Worm (Caenorhabditis elegans) whole organism, young adult: ENCODE results near the gene lin-15A.
A peak's percentile ranks its signal among the peaks of the same experiment; 100 is the strongest.

ENCODE experiments used
- B0261.1 ChIP-seq: sonication (generic microtip); optimal IDR thresholded peaks from 2 replicates; lab custom pipeline; 2016; ENCODE audit warnings: mild to moderate bottlenecking, missing genetic modification characterization, moderate library complexity, missing compliant biosample characterization
- D2030.7 ChIP-seq: fragments of 200-800 bp; sonication (Bioruptor generic); IDR thresholded peaks from 2 replicates; pipeline ENCODE4 v1.3.6; 2022; ENCODE audit warnings: missing genetic modification reagents, missing genetic modification characterization, missing compliant biosample characterization
- F10E7.11 ChIP-seq: sonication (generic microtip); optimal IDR thresholded peaks from 2 replicates; lab custom pipeline; 2017; ENCODE audit warnings: mild to moderate bottlenecking, missing genetic modification characterization, moderate library complexity, missing compliant biosample characterization
- F37B4.10 ChIP-seq: fragments of 200-800 bp; sonication (Bioruptor generic); IDR thresholded peaks from 2 replicates; pipeline ENCODE4 v1.3.6; 2022; ENCODE audit warnings: missing genetic modification characterization, missing compliant biosample characterization
- F39B2.1 ChIP-seq: fragments of 200-800 bp; sonication (Bioruptor generic); IDR thresholded peaks from 2 replicates; pipeline ENCODE4 v1.3.6; 2022; ENCODE audit warnings: missing genetic modification reagents, missing genetic modification characterization, missing compliant biosample characterization
- F52B5.7 ChIP-seq: sonication (generic microtip); optimal IDR thresholded peaks from 2 replicates; lab custom pipeline; 2016; ENCODE audit warnings: mild to moderate bottlenecking, missing genetic modification characterization, missing compliant biosample characterization
- K11D2.4 ChIP-seq: fragments of 200-800 bp; sonication (Bioruptor generic); IDR thresholded peaks from 2 replicates; pipeline ENCODE4 v1.3.6; 2022; ENCODE audit warnings: missing genetic modification reagents, missing genetic modification characterization, missing compliant biosample characterization
- aptf-2 ChIP-seq: fragments of 200-800 bp; sonication (Bioruptor generic); conservative IDR thresholded peaks from 2 replicates; pipeline ENCODE4 v1.3.6; 2022; ENCODE audit warnings: missing genetic modification reagents, missing genetic modification characterization, missing compliant biosample characterization
- attf-3 ChIP-seq: fragments of 200-800 bp; sonication (Bioruptor generic); conservative IDR thresholded peaks from 2 replicates; pipeline ENCODE4 v1.3.6; 2022; ENCODE audit warnings: missing genetic modification reagents, missing genetic modification characterization, missing compliant biosample characterization
- attf-5 ChIP-seq: fragments of 200-800 bp; sonication (Bioruptor generic); optimal IDR thresholded peaks from 2 replicates; lab custom pipeline; 2018; ENCODE audit warnings: mild to moderate bottlenecking, missing genetic modification characterization, missing compliant biosample characterization
- egl-44 ChIP-seq: fragments of 200-800 bp; sonication (Bioruptor generic); IDR thresholded peaks from 2 replicates; pipeline ENCODE4 v1.3.6; 2022; ENCODE audit warnings: missing genetic modification reagents, missing genetic modification characterization, missing compliant biosample characterization
- egrh-3 ChIP-seq: fragments of 200-800 bp; sonication (Bioruptor generic); IDR thresholded peaks from 2 replicates; pipeline ENCODE4 v1.3.6; 2022; ENCODE audit warnings: missing genetic modification reagents, missing genetic modification characterization, missing compliant biosample characterization
- fkh-3 ChIP-seq: sonication (generic microtip); optimal IDR thresholded peaks from 2 replicates; lab custom pipeline; 2016; ENCODE audit warnings: mild to moderate bottlenecking, missing genetic modification characterization, missing compliant biosample characterization
- hlh-12 ChIP-seq: sonication (generic microtip); optimal IDR thresholded peaks from 2 replicates; lab custom pipeline; 2016; ENCODE audit warnings: missing genetic modification characterization, missing compliant biosample characterization
- hmg-1.2 ChIP-seq: fragments of 200-800 bp; sonication (Bioruptor generic); IDR thresholded peaks from 2 replicates; pipeline ENCODE4 v1.3.6; 2022; ENCODE audit warnings: missing genetic modification reagents, missing genetic modification characterization, missing compliant biosample characterization
- let-526 ChIP-seq: fragments of 200-800 bp; sonication (Bioruptor generic); IDR thresholded peaks from 2 replicates; pipeline ENCODE4 v1.3.6; 2022; ENCODE audit warnings: missing genetic modification reagents, missing genetic modification characterization, missing compliant biosample characterization
- lin-54 ChIP-seq: fragments of 200-800 bp; sonication (Bioruptor generic); optimal IDR thresholded peaks from 2 replicates; lab custom pipeline; 2018; ENCODE audit warnings: mild to moderate bottlenecking, missing genetic modification characterization, missing compliant biosample characterization
- lsl-1 ChIP-seq: fragments of 200-800 bp; sonication (Bioruptor generic); optimal IDR thresholded peaks from 2 replicates; lab custom pipeline; 2018; ENCODE audit warnings: mild to moderate bottlenecking, missing genetic modification characterization, moderate library complexity, missing compliant biosample characterization
- madf-3 ChIP-seq: fragments of 200-800 bp; sonication (Bioruptor generic); IDR thresholded peaks from 2 replicates; pipeline ENCODE4 v1.3.6; 2022; ENCODE audit warnings: missing genetic modification reagents, missing genetic modification characterization, missing compliant biosample characterization
- nhr-80 ChIP-seq: sonication (generic microtip); optimal IDR thresholded peaks from 2 replicates; lab custom pipeline; 2016; ENCODE audit warnings: missing genetic modification characterization, missing compliant biosample characterization
- repo-1 ChIP-seq: sonication (generic microtip); optimal IDR thresholded peaks from 2 replicates; lab custom pipeline; 2017; ENCODE audit warnings: mild to moderate bottlenecking, missing genetic modification characterization, missing compliant biosample characterization
- rpc-1 ChIP-seq, 2 experiments: fragments of 150-350 bp in 1 of 2; sonication (generic microtip) in 1 of 2; optimal IDR thresholded peaks; 2 replicates each; lab custom pipeline; 2014 to 2018; ENCODE audit warnings: missing biosample characterization in 1 of 2, missing genetic modification characterization in 1 of 2, missing genetic modification reagents in 1 of 2, missing genotype in 1 of 2
- snpc-4 ChIP-seq, 5 experiments: fragments of 150-350 bp in 1 of 5; sonication (generic microtip) in 4 of 5; optimal IDR thresholded peaks; 2 replicates each; lab custom pipeline; 2014 to 2018; ENCODE audit warnings: missing genetic modification characterization in 5 of 5, missing biosample characterization in 3 of 5, antibody characterized with exemption in 2 of 5, mild to moderate bottlenecking in 2 of 5, missing compliant biosample characterization in 2 of 5, missing genotype in 2 of 5, moderate library complexity in 2 of 5, missing genetic modification reagents in 1 of 5
- tbp1 ChIP-seq: fragments of 200-800 bp; sonication (Bioruptor generic); optimal IDR thresholded peaks from 2 replicates; lab custom pipeline; 2018; ENCODE audit warnings: mild to moderate bottlenecking, missing genetic modification characterization, missing compliant biosample characterization
- zfh-2 ChIP-seq: fragments of 200-800 bp; sonication (Bioruptor generic); conservative IDR thresholded peaks from 2 replicates; pipeline ENCODE4 v1.3.6; 2022; ENCODE audit warnings: missing genetic modification reagents, missing genetic modification characterization, missing compliant biosample characterization
- ztf-3 ChIP-seq: fragments of 200-800 bp; sonication (Bioruptor generic); optimal IDR thresholded peaks from 2 replicates; lab custom pipeline; 2018; ENCODE audit warnings: mild to moderate bottlenecking, missing genetic modification characterization, missing compliant biosample characterization
- ztf-6 ChIP-seq: fragments of 200-800 bp; sonication (Bioruptor generic); IDR thresholded peaks from 2 replicates; pipeline ENCODE4 v1.3.6; 2022; ENCODE audit warnings: missing genetic modification reagents, missing genetic modification characterization, missing compliant biosample characterization

The lin-15A gene

DNA sequence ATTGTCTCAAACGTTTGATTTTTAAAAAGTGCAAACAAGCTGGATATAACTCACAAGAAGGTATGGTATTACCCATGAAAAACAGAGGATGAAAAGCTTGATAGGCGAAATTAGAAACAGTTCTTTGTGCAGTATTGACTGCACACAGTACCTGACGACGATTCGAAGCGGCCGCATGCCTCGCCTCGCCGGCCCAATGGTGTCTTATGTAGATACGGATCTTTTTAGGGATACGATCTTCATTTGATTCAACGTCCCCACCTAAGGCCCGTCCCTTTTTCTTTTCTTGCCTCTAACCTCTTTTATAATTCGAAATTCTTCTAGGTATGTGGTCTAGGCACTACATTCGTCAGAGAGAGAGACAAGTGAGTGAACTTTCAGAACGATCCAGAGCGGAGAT lies 34.4 kb downstream of the lin-15A start, which contains the start of gene bus-17:
bus-17 (minus strand) TSS at position 208 of the 400 bp plus-strand sequence.
- TF ChIP-seq B0261.1 (tag; lab: Kevin White, UChicago) = no peak
- TF ChIP-seq F37B4.10 (GFP tag; lab: Robert Waterston, UW) = no peak
- no peak for TF ChIP-seq aptf-2 (GFP tag; lab: Robert Waterston, UW)
- no peak for TF ChIP-seq F39B2.1 (GFP tag; lab: Robert Waterston, UW)
- TF ChIP-seq lsl-1 (GFP tag; lab: Kevin White, UChicago) = no peak
- no peak for TF ChIP-seq madf-3 (GFP tag; lab: Robert Waterston, UW)
- TF ChIP-seq let-526 (GFP tag; lab: Robert Waterston, UW) = no peak
- TF ChIP-seq egl-44 (GFP tag; lab: Robert Waterston, UW) = no peak
- no peak for TF ChIP-seq lin-54
- TF ChIP-seq ztf-6 = no peak
- TF ChIP-seq hlh-12 = no peak
- TF ChIP-seq snpc-4 (GFP tag; optimal IDR thresholded peaks at IDR 0.05; lab: Kevin White, UChicago) = no peak
- no peak for TF ChIP-seq snpc-4 (tag; optimal IDR thresholded peaks at IDR 0.05; lab: Kevin White, UChicago)
- no peak for TF ChIP-seq K11D2.4 (GFP tag; lab: Robert Waterston, UW)
- no peak for TF ChIP-seq F52B5.7 (tag; lab: Kevin White, UChicago)
- TF ChIP-seq, all 124 proteins: peak for 0

ce11 chrX:15766861-15767260 lies 35.1 kb downstream of the lin-15A start:
- no peak for TF ChIP-seq D2030.7 (GFP tag; lab: Robert Waterston, UW)
- TF ChIP-seq snpc-4 (GFP tag; optimal IDR thresholded peaks at IDR 0.05; lab: Kevin White, UChicago) = no peak
- peak in 2 of 4 experiments; percentile 31 to 35 for TF ChIP-seq snpc-4 (tag; optimal IDR thresholded peaks at IDR 0.05; lab: Kevin White, UChicago)
- TF ChIP-seq egrh-3 = peak; percentile 62; the same call in 1 of the 2 replicates

ce11 chrX:15768532-15768931 lies 36.8 kb downstream of the lin-15A start:
- TF ChIP-seq lsl-1 (GFP tag; lab: Kevin White, UChicago) (no peak), snpc-4 (GFP tag; optimal IDR thresholded peaks at IDR 0.05; lab: Kevin White, UChicago) (no peak), snpc-4 (tag; optimal IDR thresholded peaks at IDR 0.05; lab: Kevin White, UChicago) (peak in 2 of 4 experiments; percentile 54 to 79), ztf-3 (GFP tag; lab: Kevin White, UChicago) (no peak)

DNA sequence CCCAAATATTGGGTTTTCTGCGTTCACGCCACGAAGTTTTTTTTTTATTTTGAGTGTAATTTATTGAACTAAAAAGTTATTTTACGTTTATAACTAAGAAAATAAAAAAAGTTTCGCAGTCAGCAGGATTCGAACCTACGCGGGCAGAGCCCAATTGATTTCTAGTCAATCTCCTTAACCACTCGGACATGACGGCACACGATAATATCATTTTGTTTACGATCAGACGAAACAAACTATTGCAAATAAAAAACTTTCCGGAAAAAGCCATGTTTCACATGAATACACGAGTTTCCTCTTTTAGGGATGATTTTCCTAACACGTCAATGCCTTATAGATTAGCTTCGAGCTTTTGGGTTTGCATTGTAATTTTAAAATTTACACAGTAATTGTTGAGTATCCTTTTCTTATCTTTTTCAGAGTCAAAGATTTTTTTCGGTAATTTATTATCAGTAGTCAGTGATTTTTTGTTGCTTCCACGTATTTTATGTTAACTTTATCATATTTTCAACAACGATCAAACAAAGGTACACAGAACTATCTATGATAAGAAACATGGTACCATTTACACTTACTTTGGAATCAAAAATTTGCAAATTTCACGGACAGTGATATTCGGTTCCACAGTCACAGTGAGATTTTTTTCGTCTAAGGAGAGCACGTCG lies 38.3 kb downstream of the lin-15A start:
- TF ChIP-seq nhr-80 (peak; percentile 5), snpc-4 (GFP tag; optimal IDR thresholded peaks at IDR 0.05; lab: Kevin White, UChicago) (no peak), snpc-4 (tag; optimal IDR thresholded peaks at IDR 0.05; lab: Kevin White, UChicago) (peak in 1 of 4 experiments; percentile 65), rpc-1 (optimal IDR thresholded peaks at IDR 0.05; lab: Kevin White, UChicago) (peak; percentile 44), rpc-1 (tag; optimal IDR thresholded peaks at IDR 0.05; lab: Kevin White, UChicago) (peak; percentile 70), B0261.1 (tag; lab: Kevin White, UChicago) (peak; percentile 50), attf-3 (no peak), F10E7.11 (tag; lab: Kevin White, UChicago) (no peak), attf-5 (GFP tag; lab: Kevin White, UChicago) (no peak), tbp1 (peak; percentile 83)

- peak; percentile 48 for TF ChIP-seq zfh-2
- TF ChIP-seq repo-1 (tag; lab: Kevin White, UChicago) = no peak
- TF ChIP-seq hmg-1.2 (GFP tag; lab: Robert Waterston, UW) = 0 out of 2 replicates have a peak, but pooled peaks have one; percentile 9
- no peak for TF ChIP-seq snpc-4 (GFP tag; optimal IDR thresholded peaks at IDR 0.05; lab: Kevin White, UChicago)
- peak in 2 of 4 experiments; percentile 75 to 82 for TF ChIP-seq snpc-4 (tag; optimal IDR thresholded peaks at IDR 0.05; lab: Kevin White, UChicago)
- no peak for TF ChIP-seq fkh-3 (tag; lab: Kevin White, UChicago)
Measured at ce11 chrX:15770787-15771186, 39.0 kb downstream of the lin-15A start.
